Worm (Caenorhabditis elegans) whole organism, L2 larva: Measurements from ENCODE around the gene C47A10.12.

Experiments
- Y55F3AM.14 ChIP-seq: fragments of 200-800 bp; sonication (Bioruptor generic); optimal IDR thresholded peaks from 2 replicates; lab custom pipeline; 2018; ENCODE audit warnings: mild to moderate bottlenecking, missing genetic modification characterization, missing compliant biosample characterization
- aly-2 ChIP-seq: fragments of 150-350 bp; optimal IDR thresholded peaks from 2 replicates; lab custom pipeline; 2014; ENCODE audit warnings: missing biosample characterization, missing genetic modification characterization
- dmd-4 ChIP-seq: sonication (generic microtip); optimal IDR thresholded peaks from 2 replicates; lab custom pipeline; 2017; ENCODE audit warnings: missing biosample characterization, missing genetic modification characterization
- egl-27 ChIP-seq: sonication (generic microtip); optimal IDR thresholded peaks from 3 replicates; lab custom pipeline; 2017; ENCODE audit warnings: missing biosample characterization, missing genetic modification reagents, missing genetic modification characterization
- elt-1 ChIP-seq: fragments of 150-350 bp; optimal IDR thresholded peaks from 2 replicates; lab custom pipeline; 2014; ENCODE audit warnings: missing biosample characterization, missing genetic modification characterization
- lin-11 ChIP-seq: fragments of 150-350 bp; sonication (generic microtip); optimal IDR thresholded peaks from 2 replicates; lab custom pipeline; 2014; ENCODE audit warnings: missing biosample characterization, missing genetic modification characterization, inconsistent platforms, mixed read lengths
- nhr-12 ChIP-seq: fragments of 150-350 bp; optimal IDR thresholded peaks from 2 replicates; lab custom pipeline; 2014; ENCODE audit warnings: missing biosample characterization, missing genetic modification characterization
- nhr-237 ChIP-seq: fragments of 150-350 bp; optimal IDR thresholded peaks from 2 replicates; lab custom pipeline; 2014; ENCODE audit warnings: missing biosample characterization, missing genetic modification characterization
- nhr-77 ChIP-seq: fragments of 150-350 bp; optimal IDR thresholded peaks from 2 replicates; lab custom pipeline; 2014; ENCODE audit warnings: missing biosample characterization, missing genetic modification characterization
- skn-1 ChIP-seq: sonication (generic microtip); optimal IDR thresholded peaks from 2 replicates; lab custom pipeline; 2017; ENCODE audit warnings: missing biosample characterization, missing genetic modification characterization
- unc-62 ChIP-seq: fragments of 150-350 bp; optimal IDR thresholded peaks from 2 replicates; lab custom pipeline; 2014; ENCODE audit warnings: missing biosample characterization, missing genetic modification reagents, missing genetic modification characterization
- ztf-1 ChIP-seq: fragments of 200-800 bp; sonication (Bioruptor generic); conservative IDR thresholded peaks from 2 replicates; pipeline ENCODE4 v1.3.6; 2022; ENCODE audit warnings: missing genetic modification characterization, missing compliant biosample characterization
- ztf-11 ChIP-seq: sonication (generic microtip); optimal IDR thresholded peaks from 2 replicates; lab custom pipeline; 2017; ENCODE audit warnings: missing biosample characterization, missing genetic modification characterization

DNA sequence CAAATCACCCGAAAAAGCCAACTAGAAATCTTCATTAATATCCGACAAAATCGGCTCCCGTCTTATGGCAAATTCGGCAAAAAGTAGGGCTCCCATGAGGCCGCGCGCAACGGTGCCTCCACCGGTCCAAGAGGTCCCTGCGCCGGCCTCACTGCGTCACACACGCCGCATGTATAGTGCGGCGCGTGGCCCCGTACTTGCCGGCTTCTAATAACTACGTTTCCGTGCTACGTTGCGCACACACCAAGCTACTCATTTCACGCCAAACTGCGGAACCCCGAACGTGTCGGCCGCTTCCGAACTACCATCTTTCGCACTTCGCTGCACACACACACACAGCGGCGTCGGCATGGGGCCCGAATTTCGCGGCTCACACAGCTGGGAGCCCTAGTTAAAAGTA is 42.0 kb downstream of the C47A10.12 start:
- TF ChIP-seq ztf-1 (GFP tag; lab: Robert Waterston, UW) (no peak), Y55F3AM.14 (no peak), skn-1 (no peak), nhr-77 (tag; lab: Kevin White, UChicago) (no peak), ztf-11 (tag; lab: Kevin White, UChicago) (no peak), nhr-237 (tag; lab: Kevin White, UChicago) (no peak), egl-27 (tag; lab: Kevin White, UChicago) (no peak), unc-62 (GFP tag; lab: Kevin White, UChicago) (no peak), elt-1 (tag; lab: Kevin White, UChicago) (no peak), aly-2 (tag; lab: Kevin White, UChicago) (no peak), nhr-12 (tag; lab: Kevin White, UChicago) (no peak), lin-11 (tag; lab: Kevin White, UChicago) (no peak), dmd-4 (tag; lab: Kevin White, UChicago) (no peak)
